Fruit fly (Drosophila melanogaster) whole organism, embryonic: ENCODE results near the gene CG10970.
A peak's percentile ranks its signal among the peaks of the same experiment; 100 is the strongest.

ENCODE experiments used
- Ada2b ChIP-seq: fragments of 200-800 bp; sonication (Bioruptor generic); IDR thresholded peaks from 2 replicates; pipeline ENCODE4 v1.3.6; 2022; ENCODE audit warnings: missing biosample characterization, missing genetic modification characterization
- Asciz ChIP-seq: fragments of 200-800 bp; sonication (Bioruptor generic); optimal IDR thresholded peaks from 2 replicates; lab custom pipeline; 2017; ENCODE audit warnings: missing biosample characterization, mild to moderate bottlenecking, missing genetic modification characterization, missing genetic modification reagents
- B-H2 ChIP-seq: fragments of 200-800 bp; sonication (Bioruptor generic); optimal IDR thresholded peaks from 2 replicates; lab custom pipeline; 2018; ENCODE audit warnings: missing biosample characterization, mild to moderate bottlenecking, missing genetic modification characterization
- CG1233 ChIP-seq: fragments of 200-800 bp; sonication (Bioruptor generic); optimal IDR thresholded peaks from 4 replicates; lab custom pipeline; 2018; ENCODE audit warnings: missing biosample characterization, mild to moderate bottlenecking, missing genetic modification characterization
- CG12942 ChIP-seq: fragments of 200-800 bp; sonication (Bioruptor generic); optimal IDR thresholded peaks from 3 replicates; lab custom pipeline; 2016; ENCODE audit warnings: missing biosample characterization, missing genetic modification characterization
- CG13123 ChIP-seq: fragments of 200-800 bp; sonication (Bioruptor generic); optimal IDR thresholded peaks from 2 replicates; lab custom pipeline; 2016; ENCODE audit warnings: missing biosample characterization, missing genetic modification characterization
- CG13424 ChIP-seq: fragments of 200-800 bp; sonication (Bioruptor generic); optimal IDR thresholded peaks from 2 replicates; lab custom pipeline; 2019; ENCODE audit warnings: missing biosample characterization, mild to moderate bottlenecking, missing genetic modification characterization, moderate library complexity
- CG14667 ChIP-seq: fragments of 200-800 bp; sonication (Bioruptor generic); IDR thresholded peaks from 2 replicates; pipeline ENCODE4 v1.3.6; 2022; ENCODE audit warnings: missing biosample characterization, missing genetic modification characterization
- CG2889 ChIP-seq: fragments of 200-800 bp; sonication (Bioruptor generic); IDR thresholded peaks from 3 replicates; pipeline ENCODE4 v1.3.6; 2022; ENCODE audit warnings: missing biosample characterization, missing genetic modification characterization
- CG31224 ChIP-seq: fragments of 200-800 bp; sonication (Bioruptor generic); IDR thresholded peaks from 2 replicates; pipeline ENCODE4 v1.3.6; 2022; ENCODE audit warnings: missing biosample characterization, missing genetic modification characterization
- CG31388 ChIP-seq: fragments of 200-800 bp; sonication (Bioruptor generic); optimal IDR thresholded peaks from 2 replicates; lab custom pipeline; 2016; ENCODE audit warnings: missing biosample characterization, missing genetic modification characterization
- CG32767 ChIP-seq: fragments of 200-800 bp; sonication (Bioruptor generic); IDR thresholded peaks from 2 replicates; pipeline ENCODE4 v1.3.6; 2022; ENCODE audit warnings: missing biosample characterization, missing genetic modification characterization
- CG3838 ChIP-seq: fragments of 200-800 bp; sonication (Bioruptor generic); optimal IDR thresholded peaks from 3 replicates; lab custom pipeline; 2016; ENCODE audit warnings: missing biosample characterization, missing genetic modification characterization
- CG4282 ChIP-seq: fragments of 200-800 bp; sonication (Bioruptor generic); optimal IDR thresholded peaks from 2 replicates; lab custom pipeline; 2016; ENCODE audit warnings: missing biosample characterization, missing genetic modification characterization
- CG7271 ChIP-seq: fragments of 200-800 bp; sonication (Bioruptor generic); optimal IDR thresholded peaks from 2 replicates; lab custom pipeline; 2018; ENCODE audit warnings: missing biosample characterization, mild to moderate bottlenecking, missing genetic modification characterization, moderate library complexity
- CG7357 ChIP-seq: fragments of 200-800 bp; sonication (Bioruptor generic); IDR thresholded peaks from 3 replicates; pipeline ENCODE4 v1.3.6; 2022; ENCODE audit warnings: missing biosample characterization, missing genetic modification characterization
- CG7556 ChIP-seq: fragments of 200-800 bp; sonication (Bioruptor generic); optimal IDR thresholded peaks from 2 replicates; lab custom pipeline; 2017; ENCODE audit warnings: missing biosample characterization, mild to moderate bottlenecking, missing genetic modification characterization
- CG8281 ChIP-seq: fragments of 200-800 bp; sonication (Bioruptor generic); optimal IDR thresholded peaks from 2 replicates; lab custom pipeline; 2018; ENCODE audit warnings: missing biosample characterization, mild to moderate bottlenecking, missing genetic modification characterization, moderate library complexity
- CG8359 ChIP-seq: fragments of 200-800 bp; sonication (Bioruptor generic); optimal IDR thresholded peaks from 2 replicates; lab custom pipeline; 2017; ENCODE audit warnings: missing biosample characterization, mild to moderate bottlenecking, missing genetic modification characterization, borderline replicate concordance
- CG8388 ChIP-seq: fragments of 200-800 bp; sonication (Bioruptor generic); optimal IDR thresholded peaks from 2 replicates; lab custom pipeline; 2019; ENCODE audit warnings: missing biosample characterization, mild to moderate bottlenecking, missing genetic modification characterization, moderate library complexity
- CG9609 ChIP-seq: fragments of 200-800 bp; sonication (Bioruptor generic); optimal IDR thresholded peaks from 3 replicates; lab custom pipeline; 2016; ENCODE audit warnings: missing biosample characterization, missing genetic modification characterization
- D19A ChIP-seq: fragments of 200-800 bp; optimal IDR thresholded peaks from 3 replicates; lab custom pipeline; 2019; ENCODE audit warnings: missing biosample characterization, mild to moderate bottlenecking, missing genetic modification characterization, moderate library complexity
- Dbx ChIP-seq: fragments of 200-800 bp; sonication (Bioruptor generic); IDR thresholded peaks from 3 replicates; pipeline ENCODE4 v1.3.6; 2022; ENCODE audit warnings: missing biosample characterization, missing genetic modification characterization
- Dek ChIP-seq: fragments of 200-800 bp; sonication (Bioruptor generic); optimal IDR thresholded peaks from 3 replicates; lab custom pipeline; 2019; ENCODE audit warnings: missing biosample characterization, mild to moderate bottlenecking, missing genetic modification characterization, moderate library complexity
- Dfd ChIP-seq, 2 experiments: fragments of >200 bp; optimal IDR thresholded peaks; 2 replicates each; lab custom pipeline; 2017; ENCODE audit warnings: missing biosample characterization in 2 of 2, missing genetic modification characterization in 2 of 2
- ERR ChIP-seq: fragments of 200-800 bp; sonication (Bioruptor generic); optimal IDR thresholded peaks from 2 replicates; lab custom pipeline; 2016; ENCODE audit warnings: missing biosample characterization, missing genetic modification characterization
- Hr78 ChIP-seq, 2 experiments: fragments of 200-800 bp in 1 of 2; fragments of >200 bp in 1 of 2; sonication (Bioruptor generic) in 1 of 2; optimal IDR thresholded peaks; 2 replicates each; lab custom pipeline; 2017 to 2019; ENCODE audit warnings: missing biosample characterization in 2 of 2, missing genetic modification characterization in 2 of 2, mild to moderate bottlenecking in 1 of 2, moderate library complexity in 1 of 2
- NC2β ChIP-seq: fragments of 200-800 bp; sonication (Bioruptor generic); optimal IDR thresholded peaks from 2 replicates; lab custom pipeline; 2016; ENCODE audit warnings: missing biosample characterization, missing genetic modification characterization
- Sry-δ ChIP-seq: fragments of 200-800 bp; sonication (Bioruptor generic); optimal IDR thresholded peaks from 2 replicates; lab custom pipeline; 2016; ENCODE audit warnings: missing biosample characterization, missing genetic modification characterization
- Taf1 ChIP-seq: fragments of 200-800 bp; sonication (Bioruptor generic); IDR thresholded peaks from 2 replicates; pipeline ENCODE4 v1.3.6; 2022; ENCODE audit warnings: missing biosample characterization, missing genetic modification characterization
- YL-1 ChIP-seq: fragments of 200-800 bp; sonication (Bioruptor generic); optimal IDR thresholded peaks from 3 replicates; lab custom pipeline; 2017; ENCODE audit warnings: missing biosample characterization, mild to moderate bottlenecking, missing genetic modification characterization
- chn ChIP-seq: fragments of 200-800 bp; sonication (Bioruptor generic); optimal IDR thresholded peaks from 2 replicates; lab custom pipeline; 2016; ENCODE audit warnings: missing biosample characterization, missing genetic modification characterization
- corto ChIP-seq: fragments of 200-800 bp; sonication (Bioruptor generic); optimal IDR thresholded peaks from 2 replicates; lab custom pipeline; 2016; ENCODE audit warnings: missing biosample characterization, mild to moderate bottlenecking, missing genetic modification characterization, moderate library complexity
- croc ChIP-seq: fragments of 200-800 bp; sonication (Bioruptor generic); conservative IDR thresholded peaks from 3 replicates; pipeline ENCODE4 v1.3.6; 2022; ENCODE audit warnings: missing biosample characterization, missing genetic modification characterization
- dmrt11E ChIP-seq: fragments of 200-800 bp; sonication (Bioruptor generic); optimal IDR thresholded peaks from 3 replicates; lab custom pipeline; 2018; ENCODE audit warnings: missing biosample characterization, mild to moderate bottlenecking, missing genetic modification characterization, moderate library complexity
- en ChIP-seq: fragments of 200-800 bp; sonication (Bioruptor generic); optimal IDR thresholded peaks from 2 replicates; lab custom pipeline; 2016; ENCODE audit warnings: missing biosample characterization, missing genetic modification characterization
- esg ChIP-seq: fragments of 200-800 bp; sonication (Bioruptor generic); conservative IDR thresholded peaks from 2 replicates; pipeline ENCODE4 v1.3.6; 2022; ENCODE audit warnings: missing biosample characterization, missing genetic modification characterization
- fd3F ChIP-seq: fragments of 200-800 bp; sonication (Bioruptor generic); optimal IDR thresholded peaks from 2 replicates; lab custom pipeline; 2018; ENCODE audit warnings: missing biosample characterization, mild to moderate bottlenecking, missing genetic modification characterization, moderate library complexity
- fd64A ChIP-seq: fragments of 200-800 bp; sonication (Bioruptor generic); optimal IDR thresholded peaks from 3 replicates; lab custom pipeline; 2018; ENCODE audit warnings: missing biosample characterization, mild to moderate bottlenecking, missing genetic modification characterization
- grn ChIP-seq: fragments of 200-800 bp; sonication (Bioruptor generic); optimal IDR thresholded peaks from 3 replicates; lab custom pipeline; 2017; ENCODE audit warnings: missing biosample characterization, missing genetic modification characterization
- hth ChIP-seq: fragments of >200 bp; optimal IDR thresholded peaks from 2 replicates; lab custom pipeline; 2017; ENCODE audit warnings: inconsistent platforms
- kni ChIP-seq: fragments of 200-800 bp; sonication (Bioruptor generic); optimal IDR thresholded peaks from 3 replicates; lab custom pipeline; 2017; ENCODE audit warnings: mild to moderate bottlenecking, missing biosample characterization, missing genetic modification reagents, missing genetic modification characterization
- lab ChIP-seq: fragments of 200-800 bp; sonication (Bioruptor generic); optimal IDR thresholded peaks from 3 replicates; lab custom pipeline; 2017; ENCODE audit warnings: missing biosample characterization, missing genetic modification characterization, mild to moderate bottlenecking, moderate library complexity, missing genetic modification reagents
- nau ChIP-seq: fragments of 200-800 bp; sonication (Bioruptor generic); optimal IDR thresholded peaks from 3 replicates; lab custom pipeline; 2017; ENCODE audit warnings: missing biosample characterization, mild to moderate bottlenecking, missing genetic modification characterization, missing genetic modification reagents
- onecut ChIP-seq: fragments of 200-800 bp; sonication (Bioruptor generic); IDR thresholded peaks from 2 replicates; pipeline ENCODE4 v1.3.6; 2022; ENCODE audit warnings: missing biosample characterization, missing genetic modification characterization
- phol ChIP-seq: fragments of 200-800 bp; sonication (Bioruptor generic); optimal IDR thresholded peaks from 3 replicates; lab custom pipeline; 2018; ENCODE audit warnings: missing biosample characterization, mild to moderate bottlenecking, missing genetic modification characterization, moderate library complexity
- run ChIP-seq: fragments of 200-800 bp; sonication (Bioruptor generic); optimal IDR thresholded peaks from 3 replicates; lab custom pipeline; 2018; ENCODE audit warnings: missing biosample characterization, mild to moderate bottlenecking, missing genetic modification characterization
- sens-2 ChIP-seq: fragments of 200-800 bp; sonication (Bioruptor generic); IDR thresholded peaks from 2 replicates; pipeline ENCODE4 v1.3.6; 2022; ENCODE audit warnings: missing biosample characterization, missing genetic modification characterization
- stwl ChIP-seq: fragments of 200-800 bp; sonication (Bioruptor generic); optimal IDR thresholded peaks from 3 replicates; lab custom pipeline; 2018; ENCODE audit warnings: missing biosample characterization, mild to moderate bottlenecking, missing genetic modification characterization, moderate library complexity
- vnd ChIP-seq: fragments of 200-800 bp; sonication (Bioruptor generic); IDR thresholded peaks from 3 replicates; pipeline ENCODE4 v1.3.6; 2022; ENCODE audit warnings: missing biosample characterization, missing genetic modification characterization; ENCODE audit not compliant: partially characterized antibody
- zen2 ChIP-seq: fragments of 200-800 bp; sonication (Bioruptor generic); IDR thresholded peaks from 3 replicates; pipeline ENCODE4 v1.3.6; 2022; ENCODE audit warnings: missing biosample characterization, missing genetic modification characterization; ENCODE audit not compliant: partially characterized antibody

Gene CG10970

DNA sequence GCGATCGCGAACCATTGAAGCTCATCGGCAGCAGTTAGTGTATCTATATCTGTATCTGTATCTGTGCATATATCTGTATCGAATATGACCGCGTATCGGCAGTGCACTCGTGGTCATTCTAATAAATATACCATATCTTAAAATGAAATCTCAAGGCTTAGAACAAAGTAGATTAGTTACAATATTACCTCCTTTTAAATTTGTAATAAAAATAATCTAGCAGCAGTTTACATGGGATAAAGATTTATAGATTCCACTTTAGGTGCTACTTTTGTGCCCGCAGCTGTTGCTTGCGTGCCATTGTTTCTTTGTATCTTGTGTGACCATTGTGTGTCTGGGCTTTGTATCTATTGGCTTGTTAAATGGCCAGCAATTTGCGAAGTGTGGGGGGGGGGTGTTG, 11.1 kb downstream of the CG10970 start (continued):
- peak; percentile 35 for TF ChIP-seq chn (GFP tag; lab: Kevin White, UChicago)
- peak in 1 of 2 experiments; percentile 22 for TF ChIP-seq Hr78 (GFP tag; optimal IDR thresholded peaks at IDR 0.05; lab: Kevin White, UChicago)
- TF ChIP-seq CG8359 (GFP tag; lab: Kevin White, UChicago) = no peak
- TF ChIP-seq CG31388 (GFP tag; lab: Kevin White, UChicago) = no peak
- TF ChIP-seq corto (GFP tag; lab: Kevin White, UChicago) = peak; percentile 50
- no peak for TF ChIP-seq Dbx (GFP tag; lab: Robert Waterston, UW)
- peak; percentile 84 for TF ChIP-seq lab
- peak; percentile 74 for TF ChIP-seq Dek
- 0 out of 3 replicates have a peak, but pooled peaks have one; percentile 41 for TF ChIP-seq CG7357
- TF ChIP-seq CG4282 (GFP tag; lab: Kevin White, UChicago) = no peak
- TF ChIP-seq CG7271 = no peak
- TF ChIP-seq kni (GFP tag; lab: Kevin White, UChicago) = no peak
- TF ChIP-seq CG8281 = peak; percentile 33
- peak; percentile 43 for TF ChIP-seq dmrt11E
- TF ChIP-seq CG12942 (GFP tag; lab: Kevin White, UChicago) = peak; percentile 55
- TF ChIP-seq D19A (tag; lab: Kevin White, UChicago) = peak; percentile 72
- peak; percentile 75 for TF ChIP-seq CG8388 (GFP tag; lab: Kevin White, UChicago)
- TF ChIP-seq NC2β = peak; percentile 12
- no peak for TF ChIP-seq Taf1 (GFP tag; lab: Robert Waterston, UW)
- TF ChIP-seq CG31224 (GFP tag; lab: Robert Waterston, UW) = no peak
- TF ChIP-seq fd3F = peak; percentile 75
- peak; percentile 83 for TF ChIP-seq Ada2b (GFP tag; lab: Robert Waterston, UW)
- TF ChIP-seq Asciz (GFP tag; lab: Kevin White, UChicago) = peak; percentile 51
- peak; percentile 85 for TF ChIP-seq CG13424
- TF ChIP-seq grn (GFP tag; lab: Kevin White, UChicago) = no peak
- TF ChIP-seq CG7556 (GFP tag; lab: Kevin White, UChicago) = peak; percentile 66
- TF ChIP-seq nau (GFP tag; lab: Kevin White, UChicago) = no peak
- peak; percentile 54 for TF ChIP-seq esg
- TF ChIP-seq Dfd (GFP tag; optimal IDR thresholded peaks at IDR 0.05; lab: Kevin White, UChicago) = no peak
- TF ChIP-seq hth (lab: Kevin White, UChicago) = no peak
- TF ChIP-seq CG14667 = peak; percentile 59
- no peak for TF ChIP-seq YL-1
- no peak for TF ChIP-seq CG3838 (GFP tag; lab: Kevin White, UChicago)
- no peak for TF ChIP-seq vnd (GFP tag; lab: Robert Waterston, UW)
- no peak for TF ChIP-seq ERR (GFP tag; lab: Kevin White, UChicago)
- no peak for TF ChIP-seq Sry-δ (GFP tag; lab: Kevin White, UChicago)
- TF ChIP-seq CG2889 (GFP tag; lab: Robert Waterston, UW) = peak; percentile 73; the same call in 2 of the 3 replicates
- TF ChIP-seq onecut (GFP tag; lab: Robert Waterston, UW) = peak; percentile 51
- TF ChIP-seq phol (tag; lab: Kevin White, UChicago) = peak; percentile 78
- TF ChIP-seq CG13123 (GFP tag; lab: Kevin White, UChicago) = peak; percentile 11
- TF ChIP-seq B-H2 = no peak
- peak; percentile 36 for TF ChIP-seq CG9609 (GFP tag; lab: Kevin White, UChicago)
- no peak for TF ChIP-seq zen2 (GFP tag; lab: Robert Waterston, UW)
- no peak for TF ChIP-seq CG1233
- peak; percentile 77 for TF ChIP-seq CG32767 (GFP tag; lab: Robert Waterston, UW)
- peak; percentile 38 for TF ChIP-seq fd64A
- no peak for TF ChIP-seq en (GFP tag; lab: Kevin White, UChicago)
- no peak for TF ChIP-seq stwl
- peak; percentile 57 for TF ChIP-seq run (tag; lab: Kevin White, UChicago)
- no peak for TF ChIP-seq sens-2 (GFP tag; lab: Robert Waterston, UW)
- peak; percentile 15; the same call in 1 of the 3 replicates for TF ChIP-seq croc (GFP tag; lab: Robert Waterston, UW)
